Worm (Caenorhabditis elegans): ENCODE results near the gene F17C8.3.

The F17C8.3 gene

ce11 chrIII:4756983-4757382, 25.2 kb downstream of the F17C8.3 start, which contains the start of gene fbxl-2 (continued):
- TF ChIP-seq nhr-41 (GFP tag; IDR thresholded peaks at IDR 0.05) (peak; percentile 51; the same call in 1 of the 2 replicates), Y75B8A.6 (GFP tag; IDR thresholded peaks at IDR 0.05) (peak; percentile 89), D1046.2 (GFP tag; IDR thresholded peaks at IDR 0.05) (peak; percentile 82; the same call in 1 of the 2 replicates), set-16 (GFP tag; IDR thresholded peaks at IDR 0.05) (peak; percentile 47; the same call in 1 of the 2 replicates), mxl-2 (GFP tag; conservative IDR thresholded peaks at IDR 0.05) (0 out of 2 replicates have a peak, but pooled peaks have one; percentile 57), zfp-3 (GFP tag; conservative IDR thresholded peaks at IDR 0.05) (peak; percentile 90; the same call in 1 of the 2 replicates), egl-43 (GFP tag; IDR thresholded peaks at IDR 0.05) (peak; percentile 82), rbr-2 (tag; optimal IDR thresholded peaks at IDR 0.05) (peak; percentile 94), ceh-32 (tag; optimal IDR thresholded peaks at IDR 0.05; ENCODE audit: poor library complexity) (peak; percentile 44), hmg-1.1 (GFP tag; IDR thresholded peaks at IDR 0.05) (peak; percentile 94), dpl-1 (GFP tag; optimal IDR thresholded peaks at IDR 0.05) (peak; percentile 100), lin-15B (tag; optimal IDR thresholded peaks at IDR 0.05) (peak; percentile 79), ztf-11 (tag; optimal IDR thresholded peaks at IDR 0.05) (no peak), T20F7.1 (GFP tag; optimal IDR thresholded peaks at IDR 0.05) (no peak), ceh-62 (tag; optimal IDR thresholded peaks at IDR 0.05) (no peak), Y5F2A.4 (GFP tag; optimal IDR thresholded peaks at IDR 0.05) (peak; percentile 37), zip-11 (GFP tag; IDR thresholded peaks at IDR 0.05) (peak; percentile 12; the same call in 1 of the 2 replicates), pqm-1 (tag; optimal IDR thresholded peaks at IDR 0.05) (peak; percentile 51), R02D3.7 (tag; optimal IDR thresholded peaks at IDR 0.05) (peak; percentile 37), vab-7 (GFP tag; IDR thresholded peaks at IDR 0.05) (peak; percentile 67; the same call in 1 of the 2 replicates), mdt-29 (GFP tag; IDR thresholded peaks at IDR 0.05) (peak; percentile 77), nhr-77 (tag; optimal IDR thresholded peaks at IDR 0.05) (peak; percentile 94), T26A8.4 (GFP tag; IDR thresholded peaks at IDR 0.05) (peak; percentile 96), aha-1 (tag) (peak; percentile 93), nhr-28 (tag; optimal IDR thresholded peaks at IDR 0.05) (peak; percentile 76), nhr-237 (tag; optimal IDR thresholded peaks at IDR 0.05) (no peak), ceh-28 (tag; optimal IDR thresholded peaks at IDR 0.05) (peak; percentile 6), snpc-4 (tag; optimal IDR thresholded peaks at IDR 0.05) (no peak), nhr-48 (tag; optimal IDR thresholded peaks at IDR 0.05) (peak; percentile 70), ZK337.2 (GFP tag; IDR thresholded peaks at IDR 0.05) (0 out of 2 replicates have a peak, but pooled peaks have one; percentile 56), mxl-3 (GFP tag; optimal IDR thresholded peaks at IDR 0.05) (peak; percentile 77)

ce11 chrIII:4762846-4763245, 31.1 kb downstream of the F17C8.3 start:
- no peak for TF ChIP-seq ztf-11 (tag; optimal IDR thresholded peaks at IDR 0.05)
- TF ChIP-seq set-16 (GFP tag; IDR thresholded peaks at IDR 0.05) = peak; percentile 78
- no peak for TF ChIP-seq F26F4.8 (GFP tag; conservative IDR thresholded peaks at IDR 0.05)

ce11 chrIII:4763509-4763908, 31.8 kb downstream of the F17C8.3 start, which contains the start of gene B0393.4:
Gene B0393.4 (minus strand): TSS chrIII:4763609.
- TF ChIP-seq ces-1 (GFP tag; optimal IDR thresholded peaks at IDR 0.05) (no peak), ztf-11 (tag; optimal IDR thresholded peaks at IDR 0.05) (no peak), sdz-12 (GFP tag; optimal IDR thresholded peaks at IDR 0.05) (no peak)

ce11 chrIII:4765474-4765873, 33.7 kb downstream of the F17C8.3 start, which contains the start of gene B0393.5:
Gene B0393.5 (plus strand): TSS chrIII:4765774.
- TF ChIP-seq ztf-11 (tag; optimal IDR thresholded peaks at IDR 0.05) = no peak
- TF ChIP-seq Y5F2A.4 (GFP tag; optimal IDR thresholded peaks at IDR 0.05) = no peak
- no peak for TF ChIP-seq rbr-2 (tag; optimal IDR thresholded peaks at IDR 0.05)
- no peak for TF ChIP-seq spr-3 (GFP tag; optimal IDR thresholded peaks at IDR 0.05)
- no peak for TF ChIP-seq lin-39 (tag; optimal IDR thresholded peaks at IDR 0.05)
- no peak for TF ChIP-seq zfp-2 (tag; optimal IDR thresholded peaks at IDR 0.05)
- TF ChIP-seq mxl-3 (GFP tag; optimal IDR thresholded peaks at IDR 0.05) = peak; percentile 18
- TF ChIP-seq lin-15B (tag; optimal IDR thresholded peaks at IDR 0.05) = no peak
- TF ChIP-seq dpl-1 (GFP tag; optimal IDR thresholded peaks at IDR 0.05) = no peak
- TF ChIP-seq ZK337.2 (GFP tag; IDR thresholded peaks at IDR 0.05) = no peak
- TF ChIP-seq nhr-77 (tag; optimal IDR thresholded peaks at IDR 0.05) = no peak
- no peak for TF ChIP-seq madf-5 (GFP tag; IDR thresholded peaks at IDR 0.05)
- no peak for TF ChIP-seq D1046.2 (GFP tag; IDR thresholded peaks at IDR 0.05)
- TF ChIP-seq dmd-8 (GFP tag; IDR thresholded peaks at IDR 0.05) = no peak
- no peak for TF ChIP-seq Y75B8A.6 (GFP tag; IDR thresholded peaks at IDR 0.05)
- peak; percentile 4 for TF ChIP-seq aha-1 (tag)

All from whole organism, L4 larva.